Worm (Caenorhabditis elegans) whole organism, L1 larva: ENCODE measurements around the gene R12G8.1.
A peak's percentile ranks its signal among the peaks of the same experiment; 100 is the strongest.

Source experiments
- C34B4.2 ChIP-seq: sonication (generic microtip); optimal IDR thresholded peaks from 2 replicates; lab custom pipeline; 2017; ENCODE audit warnings: mild to moderate bottlenecking, missing genetic modification characterization, missing compliant biosample characterization
- F16B12.6 ChIP-seq: fragments of 150-350 bp; optimal IDR thresholded peaks from 2 replicates; lab custom pipeline; 2014; ENCODE audit warnings: missing biosample characterization, missing genetic modification characterization
- Y116A8C.19 ChIP-seq: sonication (generic microtip); optimal IDR thresholded peaks from 2 replicates; lab custom pipeline; 2016; ENCODE audit warnings: missing compliant biosample characterization, missing genetic modification characterization, borderline replicate concordance
- alr-1 ChIP-seq: fragments of 200-800 bp; sonication (Bioruptor generic); optimal IDR thresholded peaks from 2 replicates; lab custom pipeline; 2018; ENCODE audit warnings: borderline replicate concordance, mild to moderate bottlenecking, missing genetic modification characterization, missing compliant biosample characterization
- ceh-8 ChIP-seq: fragments of 200-800 bp; sonication (Bioruptor generic); optimal IDR thresholded peaks from 2 replicates; lab custom pipeline; 2018; ENCODE audit warnings: mild to moderate bottlenecking, missing genetic modification characterization, moderate library complexity, missing compliant biosample characterization
- ces-1 ChIP-seq: fragments of 150-350 bp; optimal IDR thresholded peaks from 2 replicates; lab custom pipeline; 2014; ENCODE audit warnings: missing biosample characterization, missing genetic modification reagents, missing genetic modification characterization
- dpl-1 ChIP-seq, 3 experiments: fragments of 150-350 bp in 2 of 3; sonication (generic microtip) in 1 of 3; optimal IDR thresholded peaks; 2 replicates each; lab custom pipeline; 2014 to 2017; ENCODE audit warnings: missing biosample characterization in 3 of 3, missing genetic modification characterization in 3 of 3, missing genetic modification reagents in 3 of 3
- dsc-1 ChIP-seq: sonication (generic microtip); optimal IDR thresholded peaks from 2 replicates; lab custom pipeline; 2016; ENCODE audit warnings: mild to moderate bottlenecking, missing genetic modification characterization, missing compliant biosample characterization
- efl-1 ChIP-seq, 4 experiments: fragments of 150-350 bp; optimal IDR thresholded peaks in 3 of 4; peaks in 1 of 4; 1 replicate in 1 of 4; 2 replicates in 3 of 4; lab custom pipeline; 2014; ENCODE audit warnings: missing biosample characterization in 2 of 4, missing genetic modification characterization in 2 of 4, missing genetic modification reagents in 2 of 4
- efl-3 ChIP-seq: fragments of 200-800 bp; sonication (Bioruptor generic); optimal IDR thresholded peaks from 2 replicates; lab custom pipeline; 2018; ENCODE audit warnings: mild to moderate bottlenecking, missing genetic modification characterization, missing compliant biosample characterization
- egl-13 ChIP-seq: sonication (generic microtip); optimal IDR thresholded peaks from 2 replicates; lab custom pipeline; 2016; ENCODE audit warnings: missing genotype, missing genetic modification reagents, missing genetic modification characterization, missing compliant biosample characterization
- egl-27 ChIP-seq, 2 experiments: fragments of 150-350 bp in 1 of 2; sonication (generic microtip); optimal IDR thresholded peaks; 3 replicates each; lab custom pipeline; 2017 to 2018; ENCODE audit warnings: missing biosample characterization in 2 of 2, missing genetic modification characterization in 2 of 2, missing genetic modification reagents in 2 of 2
- elt-2 ChIP-seq: sonication (generic microtip); optimal IDR thresholded peaks from 2 replicates; lab custom pipeline; 2016; ENCODE audit warnings: missing genetic modification characterization, mild to moderate bottlenecking, inconsistent platforms, missing compliant biosample characterization, missing genetic modification reagents
- elt-3 ChIP-seq, 6 experiments: fragments of 150-350 bp in 1 of 6; sonication (generic microtip); optimal IDR thresholded peaks; 2 replicates each; lab custom pipeline; 2017 to 2018; ENCODE audit warnings: missing biosample characterization in 6 of 6, missing genetic modification characterization in 6 of 6, inconsistent platforms in 1 of 6
- ets-5 ChIP-seq: fragments of 200-800 bp; sonication (Bioruptor generic); IDR thresholded peaks from 2 replicates; pipeline ENCODE4 v1.3.6; 2022; ENCODE audit warnings: missing genetic modification characterization, missing compliant biosample characterization
- fos-1 ChIP-seq: fragments of 150-350 bp; optimal IDR thresholded peaks from 2 replicates; lab custom pipeline; 2014; ENCODE audit warnings: missing biosample characterization, missing genetic modification characterization
- grh-1 ChIP-seq: fragments of 200-800 bp; sonication (Bioruptor generic); IDR thresholded peaks from 2 replicates; pipeline ENCODE4 v1.3.6; 2022; ENCODE audit warnings: missing genetic modification reagents, missing genetic modification characterization, missing compliant biosample characterization
- hlh-17 ChIP-seq: fragments of 200-800 bp; sonication (Bioruptor generic); optimal IDR thresholded peaks from 2 replicates; lab custom pipeline; 2018; ENCODE audit warnings: missing genetic modification characterization, mild to moderate bottlenecking, missing compliant biosample characterization, moderate library complexity, borderline replicate concordance
- irx-1 ChIP-seq: sonication (generic microtip); optimal IDR thresholded peaks from 2 replicates; lab custom pipeline; 2016; ENCODE audit warnings: missing genetic modification characterization, missing compliant biosample characterization
- isw-1 ChIP-seq: fragments of 200-800 bp; sonication (Bioruptor generic); IDR thresholded peaks from 2 replicates; pipeline ENCODE4 v1.3.6; 2022; ENCODE audit warnings: missing genetic modification characterization, missing compliant biosample characterization
- lin-35 ChIP-seq, 2 experiments: fragments of 150-350 bp; optimal IDR thresholded peaks; 2 replicates each; lab custom pipeline; 2014; ENCODE audit warnings: missing biosample characterization in 2 of 2, missing genetic modification characterization in 2 of 2, missing genetic modification reagents in 2 of 2
- lir-3 ChIP-seq: sonication (generic microtip); optimal IDR thresholded peaks from 2 replicates; lab custom pipeline; 2016; ENCODE audit warnings: mild to moderate bottlenecking, missing genetic modification characterization, moderate library complexity, missing compliant biosample characterization; ENCODE audit not compliant: poor library complexity
- mab-9 ChIP-seq: fragments of 200-800 bp; sonication (Bioruptor generic); IDR thresholded peaks from 2 replicates; pipeline ENCODE4 v1.3.6; 2022; ENCODE audit warnings: missing genetic modification reagents, missing genetic modification characterization, missing compliant biosample characterization
- mdl-1 ChIP-seq, 2 experiments: fragments of 150-350 bp; optimal IDR thresholded peaks; 2 replicates each; lab custom pipeline; 2014 to 2017; ENCODE audit warnings: missing biosample characterization in 2 of 2, missing genetic modification characterization in 2 of 2, inconsistent platforms in 1 of 2
- mef-2 ChIP-seq: fragments of 150-350 bp; optimal IDR thresholded peaks from 2 replicates; lab custom pipeline; 2014; ENCODE audit warnings: missing biosample characterization, missing genetic modification characterization
- nhr-11 ChIP-seq: fragments of 150-350 bp; optimal IDR thresholded peaks from 2 replicates; lab custom pipeline; 2014; ENCODE audit warnings: missing biosample characterization, missing genetic modification characterization
- nhr-12 ChIP-seq: sonication (generic microtip); optimal IDR thresholded peaks from 2 replicates; lab custom pipeline; 2017; ENCODE audit warnings: missing biosample characterization, missing genetic modification characterization
- nhr-20 ChIP-seq: sonication (generic microtip); optimal IDR thresholded peaks from 2 replicates; lab custom pipeline; 2016; ENCODE audit warnings: mild to moderate bottlenecking, missing genetic modification characterization, missing compliant biosample characterization
- nhr-237 ChIP-seq: fragments of 150-350 bp; optimal IDR thresholded peaks from 2 replicates; lab custom pipeline; 2014; ENCODE audit warnings: missing biosample characterization, missing genetic modification characterization
- nhr-28 ChIP-seq: fragments of 150-350 bp; optimal IDR thresholded peaks from 2 replicates; lab custom pipeline; 2014; ENCODE audit warnings: missing biosample characterization, missing genetic modification characterization
- nhr-77 ChIP-seq: fragments of 150-350 bp; optimal IDR thresholded peaks from 2 replicates; lab custom pipeline; 2014; ENCODE audit warnings: missing biosample characterization, missing genetic modification characterization
- nhr-84 ChIP-seq: sonication (generic microtip); optimal IDR thresholded peaks from 2 replicates; lab custom pipeline; 2017; ENCODE audit warnings: missing biosample characterization, missing genetic modification characterization
- nhr-85 ChIP-seq: sonication (generic microtip); peaks from one replicate; lab custom pipeline; 2016; ENCODE audit warnings: missing genetic modification characterization, inconsistent platforms, missing compliant biosample characterization
- pag-3 ChIP-seq: sonication (generic microtip); optimal IDR thresholded peaks from 2 replicates; lab custom pipeline; 2017; ENCODE audit warnings: missing genetic modification characterization, mild to moderate bottlenecking, missing compliant biosample characterization, antibody characterized with exemption, borderline replicate concordance; ENCODE audit not compliant: insufficient read depth
- rnt-1 ChIP-seq: sonication (generic microtip); optimal IDR thresholded peaks from 2 replicates; lab custom pipeline; 2016; ENCODE audit warnings: mild to moderate bottlenecking, missing genetic modification characterization, moderate library complexity, missing compliant biosample characterization
- skn-1 ChIP-seq: fragments of 150-350 bp; optimal IDR thresholded peaks from 2 replicates; lab custom pipeline; 2014; ENCODE audit warnings: missing biosample characterization, missing genetic modification characterization
- snpc-4 ChIP-seq: fragments of 150-350 bp; optimal IDR thresholded peaks from 2 replicates; lab custom pipeline; 2014; ENCODE audit warnings: missing biosample characterization, missing genetic modification characterization
- snu-23 ChIP-seq: sonication (generic microtip); optimal IDR thresholded peaks from 2 replicates; lab custom pipeline; 2016; ENCODE audit warnings: missing genetic modification characterization, missing compliant biosample characterization
- sptf-1 ChIP-seq: fragments of 150-350 bp; optimal IDR thresholded peaks from 2 replicates; lab custom pipeline; 2014; ENCODE audit warnings: missing biosample characterization, missing genetic modification characterization
- sup-37 ChIP-seq: fragments of 200-800 bp; sonication (Bioruptor generic); optimal IDR thresholded peaks from 2 replicates; lab custom pipeline; 2018; ENCODE audit warnings: mild to moderate bottlenecking, missing genetic modification characterization, missing compliant biosample characterization
- swsn-7 ChIP-seq: sonication (generic microtip); optimal IDR thresholded peaks from 2 replicates; lab custom pipeline; 2016; ENCODE audit warnings: missing genetic modification characterization, missing compliant biosample characterization
- unc-130 ChIP-seq: fragments of 150-350 bp; optimal IDR thresholded peaks from 2 replicates; lab custom pipeline; 2017; ENCODE audit warnings: missing biosample characterization, missing genetic modification characterization, inconsistent platforms
- unc-62 ChIP-seq: fragments of 150-350 bp; optimal IDR thresholded peaks from 2 replicates; lab custom pipeline; 2014; ENCODE audit warnings: missing biosample characterization, missing genetic modification reagents, missing genetic modification characterization
- unc-86 ChIP-seq: sonication (generic microtip); optimal IDR thresholded peaks from 2 replicates; lab custom pipeline; 2016; ENCODE audit warnings: missing genetic modification characterization, missing compliant biosample characterization
- xbp-1 ChIP-seq: sonication (generic microtip); optimal IDR thresholded peaks from 2 replicates; lab custom pipeline; 2016; ENCODE audit warnings: missing genetic modification characterization, missing compliant biosample characterization

R12G8.1 gene

DNA sequence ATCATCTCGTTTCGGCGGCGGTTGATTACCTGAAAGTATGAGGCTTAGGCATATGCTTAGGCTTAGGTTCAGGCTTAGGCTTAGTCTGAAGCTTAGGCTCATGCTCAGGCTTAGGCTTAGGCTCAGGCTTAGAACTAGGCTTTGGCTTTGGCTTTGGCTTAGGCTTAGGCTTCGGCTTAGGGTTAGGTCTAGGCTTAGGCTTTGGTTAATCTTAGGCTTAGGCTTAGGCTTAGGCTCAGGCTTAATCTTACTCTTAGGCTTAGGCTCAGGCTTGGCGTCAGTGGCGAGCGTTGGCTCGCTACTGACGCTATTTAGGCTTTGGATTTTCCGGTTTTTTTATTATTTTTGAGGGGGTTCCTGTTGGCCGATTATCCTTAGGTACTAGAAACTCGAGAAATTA lies 5.2 kb downstream of the R12G8.1 start:
- TF ChIP-seq mef-2: no peak
- TF ChIP-seq lir-3 (tag; lab: Kevin White, UChicago): no peak
- TF ChIP-seq snu-23 (GFP tag; lab: Kevin White, UChicago): no peak
- no peak for TF ChIP-seq rnt-1 (tag; lab: Kevin White, UChicago)
- TF ChIP-seq sup-37 (GFP tag; lab: Kevin White, UChicago): no peak
- no peak for TF ChIP-seq dpl-1 (GFP tag; optimal IDR thresholded peaks at IDR 0.05; lab: Kevin White, UChicago)
- TF ChIP-seq mab-9 (GFP tag; lab: Robert Waterston, UW): no peak
- no peak for TF ChIP-seq irx-1 (tag; lab: Kevin White, UChicago)
- TF ChIP-seq Y116A8C.19 (tag; lab: Kevin White, UChicago): no peak
- no peak for TF ChIP-seq nhr-12 (tag; lab: Kevin White, UChicago)
- TF ChIP-seq mdl-1 (tag; optimal IDR thresholded peaks at IDR 0.05; lab: Kevin White, UChicago): no peak
- TF ChIP-seq nhr-237 (tag; lab: Kevin White, UChicago): no peak
- TF ChIP-seq egl-13 (tag; lab: Kevin White, UChicago): no peak
- no peak for TF ChIP-seq snpc-4 (tag; lab: Kevin White, UChicago)
- no peak for TF ChIP-seq fos-1 (tag; lab: Kevin White, UChicago)
- no peak for TF ChIP-seq elt-3 (tag; optimal IDR thresholded peaks at IDR 0.05; lab: Kevin White, UChicago)
- no peak for TF ChIP-seq skn-1 (tag; lab: Kevin White, UChicago)
- no peak for TF ChIP-seq efl-1 (optimal IDR thresholded peaks at IDR 0.05; lab: Kevin White, UChicago)
- TF ChIP-seq efl-1 (GFP tag; optimal IDR thresholded peaks at IDR 0.05 in 1 of 2; lab: Kevin White, UChicago): no peak

DNA sequence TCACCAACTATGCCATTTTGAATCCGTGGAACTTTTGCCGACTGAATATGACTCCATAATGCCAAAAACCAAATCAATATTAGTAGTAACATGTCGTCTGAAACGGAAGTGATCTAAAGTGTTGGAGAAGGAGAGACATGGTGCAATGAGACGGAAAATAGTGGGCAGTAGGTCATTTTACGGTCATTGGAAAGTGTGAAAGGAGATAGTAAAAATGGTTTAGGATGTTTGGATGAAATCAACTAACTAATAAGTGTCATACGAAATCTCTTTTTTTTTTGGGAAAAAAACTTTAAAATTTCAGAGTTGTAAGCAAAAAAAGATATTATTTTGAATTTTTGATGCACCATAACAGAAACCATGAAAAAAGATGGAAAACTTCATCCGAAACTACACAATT lies 9.2 kb downstream of the R12G8.1 start, which contains the start of gene cutl-4:
Gene cutl-4 (minus strand): TSS at position 101 of the 400 bp plus-strand sequence.
- no peak for TF ChIP-seq elt-2 (tag; lab: Kevin White, UChicago)
- no peak for TF ChIP-seq alr-1 (tag; lab: Kevin White, UChicago)
- no peak for TF ChIP-seq ets-5 (GFP tag; lab: Robert Waterston, UW)
- TF ChIP-seq hlh-17 (GFP tag; lab: Kevin White, UChicago): no peak
- TF ChIP-seq C34B4.2 (tag; lab: Kevin White, UChicago): no peak
- no peak for TF ChIP-seq lin-35 (GFP tag; optimal IDR thresholded peaks at IDR 0.05; lab: Kevin White, UChicago)
- no peak for TF ChIP-seq fos-1 (tag; lab: Kevin White, UChicago)
- TF ChIP-seq nhr-20 (tag; lab: Kevin White, UChicago): no peak
- no peak for TF ChIP-seq ces-1
- TF ChIP-seq nhr-237 (tag; lab: Kevin White, UChicago): no peak
- TF ChIP-seq unc-62 (GFP tag; lab: Kevin White, UChicago): no peak
- TF ChIP-seq ceh-8 (GFP tag; lab: Kevin White, UChicago): no peak
- no peak for TF ChIP-seq F16B12.6 (tag; lab: Kevin White, UChicago)
- TF ChIP-seq efl-3 (GFP tag; lab: Kevin White, UChicago): no peak

DNA sequence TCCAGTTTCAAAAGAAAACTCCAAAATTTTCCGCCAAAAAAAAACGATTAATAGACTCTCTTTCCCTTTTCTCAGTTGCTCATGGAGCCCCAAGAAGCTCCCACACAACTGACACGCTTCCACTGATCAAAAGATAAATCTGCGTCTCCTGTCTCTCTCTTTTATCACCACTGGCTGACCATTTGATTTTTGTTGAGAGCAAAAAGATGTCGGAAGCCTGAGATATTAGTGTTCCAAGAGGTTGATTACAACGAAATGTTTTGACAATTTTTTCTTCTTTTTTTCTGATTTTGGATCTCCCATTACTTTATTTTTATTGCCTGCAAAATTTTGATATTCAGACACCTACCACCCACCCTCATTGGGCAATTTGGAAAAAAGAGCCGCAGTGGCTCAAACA lies 16.5 kb downstream of the R12G8.1 start, which contains the start of gene twk-42:
Gene twk-42 (minus strand): TSS at position 101 of the 400 bp plus-strand sequence.
- TF ChIP-seq rnt-1 (tag; lab: Kevin White, UChicago) (peak; percentile 29), unc-86 (tag; lab: Kevin White, UChicago) (no peak)

DNA sequence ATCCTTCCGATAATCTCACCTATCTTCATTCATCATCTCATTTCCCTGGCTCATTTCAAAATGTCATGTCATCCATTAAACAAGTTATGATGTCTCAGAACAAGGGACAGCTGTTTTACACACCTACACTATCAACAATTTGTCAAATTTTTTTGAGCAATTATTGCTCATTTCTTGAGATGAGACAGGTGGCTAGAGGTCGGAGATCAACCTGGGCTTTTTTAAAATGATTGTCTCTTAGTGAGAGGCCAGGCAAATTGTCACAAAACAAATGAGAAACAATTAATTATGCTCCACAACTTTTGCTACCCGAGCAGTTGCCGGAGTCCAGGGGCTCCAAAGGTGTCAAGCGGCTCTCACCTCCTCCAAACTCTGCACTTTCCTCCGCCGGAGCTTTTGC lies 20.3 kb downstream of the R12G8.1 start:
- TF ChIP-seq snu-23 (GFP tag; lab: Kevin White, UChicago) (no peak), unc-130 (no peak), C34B4.2 (tag; lab: Kevin White, UChicago) (no peak), egl-27 (tag; optimal IDR thresholded peaks at IDR 0.05; lab: Kevin White, UChicago) (no peak), nhr-77 (no peak), nhr-20 (tag; lab: Kevin White, UChicago) (peak; percentile 4), nhr-11 (peak; percentile 33), swsn-7 (tag; lab: Kevin White, UChicago) (no peak), nhr-12 (tag; lab: Kevin White, UChicago) (no peak), nhr-85 (no peak), rnt-1 (tag; lab: Kevin White, UChicago) (peak; percentile 74), dsc-1 (no peak), xbp-1 (no peak), isw-1 (GFP tag; lab: Robert Waterston, UW) (no peak), nhr-84 (tag; lab: Kevin White, UChicago) (no peak), nhr-28 (tag; lab: Kevin White, UChicago) (no peak), pag-3 (tag; lab: Kevin White, UChicago) (no peak), skn-1 (tag; lab: Kevin White, UChicago) (no peak), grh-1 (GFP tag; lab: Robert Waterston, UW) (no peak), sptf-1 (no peak), ces-1 (no peak)
